Worm (Caenorhabditis elegans) whole organism, L4 larva: ENCODE data around the gene nhr-103.

ENCODE experiments used
- F37D6.2 ChIP-seq: sonication (generic microtip); optimal IDR thresholded peaks from 2 replicates; lab custom pipeline; 2016; ENCODE audit warnings: mild to moderate bottlenecking, missing genetic modification characterization, missing compliant biosample characterization
- F44E2.7 ChIP-seq: fragments of 200-800 bp; sonication (Bioruptor generic); IDR thresholded peaks from 2 replicates; pipeline ENCODE4 v2.1.2; 2022; ENCODE audit warnings: missing genetic modification characterization, missing compliant biosample characterization
- T20F7.1 ChIP-seq: fragments of 200-800 bp; sonication (Bioruptor generic); optimal IDR thresholded peaks from 2 replicates; lab custom pipeline; 2018; ENCODE audit warnings: mild to moderate bottlenecking, missing genetic modification characterization, missing compliant biosample characterization
- Y5F2A.4 ChIP-seq: fragments of 200-800 bp; sonication (Bioruptor generic); optimal IDR thresholded peaks from 2 replicates; lab custom pipeline; 2018; ENCODE audit warnings: mild to moderate bottlenecking, missing genetic modification characterization, missing compliant biosample characterization
- ZK337.2 ChIP-seq: fragments of 200-800 bp; sonication (Bioruptor generic); IDR thresholded peaks from 2 replicates; pipeline ENCODE4 v1.3.6; 2022; ENCODE audit warnings: missing genetic modification reagents, missing genetic modification characterization, missing compliant biosample characterization
- aha-1 ChIP-seq: fragments of 150-350 bp; peaks from one replicate; lab custom pipeline; 2014; ENCODE audit warnings: missing biosample characterization, missing genetic modification characterization
- arid-1 ChIP-seq: fragments of 200-800 bp; sonication (Bioruptor generic); conservative IDR thresholded peaks from 2 replicates; pipeline ENCODE4 v1.3.6; 2022; ENCODE audit warnings: missing genetic modification reagents, missing genetic modification characterization, missing compliant biosample characterization
- attf-4 ChIP-seq: sonication (generic microtip); optimal IDR thresholded peaks from 3 replicates; lab custom pipeline; 2017; ENCODE audit warnings: missing biosample characterization, missing genetic modification characterization
- ceh-20 ChIP-seq: fragments of 200-800 bp; sonication (Bioruptor generic); IDR thresholded peaks from 2 replicates; pipeline ENCODE4 v1.3.6; 2022; ENCODE audit warnings: missing genetic modification reagents, missing genetic modification characterization, missing compliant biosample characterization
- ceh-28 ChIP-seq: fragments of 150-350 bp; optimal IDR thresholded peaks from 2 replicates; lab custom pipeline; 2014; ENCODE audit warnings: missing biosample characterization, missing genetic modification reagents, missing genetic modification characterization
- ceh-44 ChIP-seq: fragments of 200-800 bp; sonication (Bioruptor generic); IDR thresholded peaks from 2 replicates; pipeline ENCODE4 v1.3.6; 2022; ENCODE audit warnings: missing genetic modification reagents, missing genetic modification characterization, missing compliant biosample characterization
- ceh-62 ChIP-seq: sonication (generic microtip); optimal IDR thresholded peaks from 2 replicates; lab custom pipeline; 2017; ENCODE audit warnings: missing biosample characterization, missing genetic modification characterization
- ceh-82 ChIP-seq: sonication (generic microtip); optimal IDR thresholded peaks from 2 replicates; lab custom pipeline; 2017; ENCODE audit warnings: missing biosample characterization, missing genetic modification characterization
- daf-8 ChIP-seq: fragments of 200-800 bp; sonication (Bioruptor generic); IDR thresholded peaks from 2 replicates; pipeline ENCODE4 v1.3.6; 2022; ENCODE audit warnings: missing genetic modification characterization, missing compliant biosample characterization
- dmd-8 ChIP-seq: fragments of 200-800 bp; sonication (Bioruptor generic); IDR thresholded peaks from 2 replicates; pipeline ENCODE4 v1.3.6; 2022; ENCODE audit warnings: missing genetic modification characterization, missing compliant biosample characterization
- dve-1 ChIP-seq: sonication (generic microtip); optimal IDR thresholded peaks from 2 replicates; lab custom pipeline; 2017; ENCODE audit warnings: antibody characterized with exemption, mild to moderate bottlenecking, missing genetic modification characterization, missing compliant biosample characterization; ENCODE audit not compliant: insufficient read depth
- fos-1 ChIP-seq: fragments of 150-350 bp; optimal IDR thresholded peaks from 2 replicates; lab custom pipeline; 2014; ENCODE audit warnings: missing biosample characterization, missing genetic modification characterization
- gei-8 ChIP-seq: fragments of 200-800 bp; sonication (Bioruptor generic); optimal IDR thresholded peaks from 2 replicates; lab custom pipeline; 2018; ENCODE audit warnings: mild to moderate bottlenecking, missing genetic modification characterization, missing compliant biosample characterization
- hif-1 ChIP-seq, 2 experiments: sonication (generic microtip); optimal IDR thresholded peaks; 2 replicates each; lab custom pipeline; 2016 to 2017; ENCODE audit warnings: missing compliant biosample characterization in 2 of 2, missing genetic modification characterization in 2 of 2, missing genetic modification reagents in 2 of 2, missing genotype in 2 of 2, mild to moderate bottlenecking in 1 of 2
- hlh-11 ChIP-seq: fragments of 200-800 bp; sonication (Bioruptor generic); optimal IDR thresholded peaks from 2 replicates; lab custom pipeline; 2018; ENCODE audit warnings: mild to moderate bottlenecking, missing genetic modification characterization, missing compliant biosample characterization
- hmg-1.1 ChIP-seq: fragments of 200-800 bp; sonication (Bioruptor generic); IDR thresholded peaks from 2 replicates; pipeline ENCODE4 v1.3.6; 2022; ENCODE audit warnings: missing genetic modification reagents, missing genetic modification characterization, missing compliant biosample characterization
- lin-1 ChIP-seq: fragments of 200-800 bp; sonication (Bioruptor generic); IDR thresholded peaks from 2 replicates; pipeline ENCODE4 v1.3.6; 2022; ENCODE audit warnings: missing genetic modification reagents, missing genetic modification characterization, missing compliant biosample characterization
- lin-13 ChIP-seq: fragments of 150-350 bp; optimal IDR thresholded peaks from 2 replicates; lab custom pipeline; 2014; ENCODE audit warnings: missing biosample characterization, missing genetic modification reagents, missing genetic modification characterization
- lin-29 ChIP-seq: fragments of 200-800 bp; sonication (Bioruptor generic); IDR thresholded peaks from 2 replicates; pipeline ENCODE4 v1.3.6; 2022; ENCODE audit warnings: missing genetic modification reagents, missing genetic modification characterization, missing compliant biosample characterization
- lin-38 ChIP-seq: fragments of 200-800 bp; sonication (Bioruptor generic); IDR thresholded peaks from 2 replicates; pipeline ENCODE4 v1.3.6; 2022; ENCODE audit warnings: missing genetic modification reagents, missing genetic modification characterization, missing compliant biosample characterization
- lin-39 ChIP-seq: fragments of 150-350 bp; optimal IDR thresholded peaks from 2 replicates; lab custom pipeline; 2014; ENCODE audit warnings: missing biosample characterization, missing genetic modification reagents, missing genetic modification characterization
- madf-9 ChIP-seq: fragments of 200-800 bp; sonication (Bioruptor generic); conservative IDR thresholded peaks from 2 replicates; pipeline ENCODE4 v1.3.6; 2022; ENCODE audit warnings: missing genetic modification reagents, missing genetic modification characterization, missing compliant biosample characterization
- mdl-1 ChIP-seq, 2 experiments: fragments of 150-350 bp in 1 of 2; sonication (generic microtip) in 1 of 2; optimal IDR thresholded peaks; 2 replicates each; lab custom pipeline; 2014 to 2017; ENCODE audit warnings: missing biosample characterization in 2 of 2, missing genetic modification characterization in 2 of 2
- mxl-3 ChIP-seq: fragments of 200-800 bp; sonication (Bioruptor generic); optimal IDR thresholded peaks from 2 replicates; lab custom pipeline; 2018; ENCODE audit warnings: mild to moderate bottlenecking, missing genetic modification characterization, missing compliant biosample characterization
- nhr-102 ChIP-seq: sonication (generic microtip); optimal IDR thresholded peaks from 2 replicates; lab custom pipeline; 2016; ENCODE audit warnings: mild to moderate bottlenecking, missing genetic modification characterization, moderate library complexity, missing compliant biosample characterization
- nhr-237 ChIP-seq: sonication (generic microtip); optimal IDR thresholded peaks from 2 replicates; lab custom pipeline; 2017; ENCODE audit warnings: missing biosample characterization, missing genetic modification characterization
- nhr-28 ChIP-seq: fragments of 150-350 bp; optimal IDR thresholded peaks from 2 replicates; lab custom pipeline; 2014; ENCODE audit warnings: missing biosample characterization, missing genetic modification characterization
- nhr-42 ChIP-seq: fragments of 200-800 bp; sonication (Bioruptor generic); IDR thresholded peaks from 2 replicates; pipeline ENCODE4 v1.3.6; 2022; ENCODE audit warnings: missing genetic modification characterization, missing compliant biosample characterization
- pqm-1 ChIP-seq: sonication (generic microtip); optimal IDR thresholded peaks from 2 replicates; lab custom pipeline; 2017; ENCODE audit warnings: missing biosample characterization, missing genetic modification characterization
- sdz-12 ChIP-seq: fragments of 200-800 bp; sonication (Bioruptor generic); optimal IDR thresholded peaks from 2 replicates; lab custom pipeline; 2018; ENCODE audit warnings: mild to moderate bottlenecking, missing genetic modification characterization, missing compliant biosample characterization
- set-16 ChIP-seq: fragments of 200-800 bp; sonication (Bioruptor generic); IDR thresholded peaks from 2 replicates; pipeline ENCODE4 v1.3.6; 2022; ENCODE audit warnings: missing genetic modification reagents, missing genetic modification characterization, missing compliant biosample characterization
- skn-1 ChIP-seq: fragments of 150-350 bp; optimal IDR thresholded peaks from 2 replicates; lab custom pipeline; 2014; ENCODE audit warnings: missing biosample characterization, missing genetic modification characterization
- snpc-4 ChIP-seq: fragments of 150-350 bp; optimal IDR thresholded peaks from 2 replicates; lab custom pipeline; 2014; ENCODE audit warnings: missing biosample characterization, missing genetic modification characterization
- spr-3 ChIP-seq: fragments of 200-800 bp; sonication (Bioruptor generic); optimal IDR thresholded peaks from 2 replicates; lab custom pipeline; 2018; ENCODE audit warnings: mild to moderate bottlenecking, missing genetic modification characterization, missing compliant biosample characterization
- tra-1 ChIP-seq: fragments of 200-800 bp; sonication (Bioruptor generic); IDR thresholded peaks from 2 replicates; pipeline ENCODE4 v1.3.6; 2022; ENCODE audit warnings: missing genetic modification reagents, missing genetic modification characterization, missing compliant biosample characterization
- unc-39 ChIP-seq: sonication (generic microtip); optimal IDR thresholded peaks from 2 replicates; lab custom pipeline; 2017; ENCODE audit warnings: missing biosample characterization, missing genetic modification characterization
- unc-62 ChIP-seq, 3 experiments: fragments of 150-350 bp in 1 of 3; sonication (generic microtip); optimal IDR thresholded peaks in 2 of 3; peaks in 1 of 3; 1 replicate in 1 of 3; 2 replicates in 2 of 3; lab custom pipeline; 2014 to 2017; ENCODE audit warnings: missing biosample characterization in 3 of 3, missing genetic modification characterization in 3 of 3, missing genetic modification reagents in 3 of 3, missing genotype in 1 of 3
- zag-1 ChIP-seq: fragments of 150-350 bp; optimal IDR thresholded peaks from 2 replicates; lab custom pipeline; 2014; ENCODE audit warnings: missing biosample characterization, missing genetic modification characterization
- zfp-3 ChIP-seq: fragments of 200-800 bp; sonication (Bioruptor generic); conservative IDR thresholded peaks from 2 replicates; pipeline ENCODE4 v1.3.6; 2022; ENCODE audit warnings: missing genetic modification reagents, missing genetic modification characterization, missing compliant biosample characterization
- zip-11 ChIP-seq: fragments of 200-800 bp; sonication (Bioruptor generic); IDR thresholded peaks from 2 replicates; pipeline ENCODE4 v1.3.6; 2022; ENCODE audit warnings: missing genetic modification characterization, missing compliant biosample characterization
- ztf-11 ChIP-seq: fragments of 150-350 bp; optimal IDR thresholded peaks from 2 replicates; lab custom pipeline; 2014; ENCODE audit warnings: missing biosample characterization, missing genetic modification characterization

nhr-103 gene

DNA sequence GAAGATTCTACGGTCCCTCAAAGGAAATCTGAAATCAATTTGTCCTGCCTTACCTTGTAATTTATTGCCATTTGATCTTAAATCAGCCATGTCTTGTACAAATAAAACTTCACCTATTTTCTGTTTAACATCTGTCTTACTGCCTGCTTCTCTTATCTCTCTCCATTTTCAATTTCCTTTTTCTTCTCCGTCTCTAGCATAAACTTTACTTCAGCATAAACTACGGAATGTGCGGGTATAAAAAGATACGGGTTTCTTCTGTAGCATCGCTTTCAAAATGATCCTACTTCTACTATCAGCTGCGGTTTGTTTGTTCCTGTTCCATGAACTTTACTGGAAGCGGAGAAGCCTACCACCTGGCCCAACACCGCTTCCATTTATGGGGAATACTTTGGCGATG lies 19.5 kb downstream of the nhr-103 start, which contains the start of gene cyp-33C5 (continued):
- no peak for TF ChIP-seq tra-1 (GFP tag; lab: Robert Waterston, UW)
- TF ChIP-seq nhr-42 (GFP tag; lab: Robert Waterston, UW), result no peak
- no peak for TF ChIP-seq nhr-237 (tag; lab: Kevin White, UChicago)
- TF ChIP-seq hlh-11 (tag; lab: Kevin White, UChicago), result peak; percentile 25
- TF ChIP-seq zip-11 (GFP tag; lab: Robert Waterston, UW), result no peak
- TF ChIP-seq zag-1 (tag; lab: Kevin White, UChicago), result no peak
- TF ChIP-seq ceh-20 (GFP tag; lab: Robert Waterston, UW), result no peak
- TF ChIP-seq T20F7.1 (GFP tag; lab: Kevin White, UChicago), result no peak
- TF ChIP-seq nhr-28 (tag; lab: Kevin White, UChicago), result peak; percentile 98
- TF ChIP-seq set-16 (GFP tag; lab: Robert Waterston, UW), result no peak
- peak; percentile 23 for TF ChIP-seq pqm-1 (tag; lab: Kevin White, UChicago)
- TF ChIP-seq dve-1 (tag; lab: Kevin White, UChicago), result peak; percentile 54
- no peak for TF ChIP-seq snpc-4 (tag; lab: Kevin White, UChicago)
- TF ChIP-seq ceh-44 (GFP tag; lab: Robert Waterston, UW), result no peak
- TF ChIP-seq zfp-3 (GFP tag; lab: Robert Waterston, UW), result no peak
- no peak for TF ChIP-seq lin-39 (tag; lab: Kevin White, UChicago)
- no peak for TF ChIP-seq skn-1 (tag; lab: Kevin White, UChicago)
- no peak for TF ChIP-seq fos-1 (tag; lab: Kevin White, UChicago)
- TF ChIP-seq ceh-62, result no peak
- TF ChIP-seq ceh-28 (tag; lab: Kevin White, UChicago), result no peak
- no peak for TF ChIP-seq Y5F2A.4 (GFP tag; lab: Kevin White, UChicago)
- no peak for TF ChIP-seq madf-9 (GFP tag; lab: Robert Waterston, UW)
- no peak for TF ChIP-seq gei-8 (GFP tag; lab: Kevin White, UChicago)
- no peak for TF ChIP-seq arid-1 (GFP tag; lab: Robert Waterston, UW)
- TF ChIP-seq daf-8, result no peak

DNA sequence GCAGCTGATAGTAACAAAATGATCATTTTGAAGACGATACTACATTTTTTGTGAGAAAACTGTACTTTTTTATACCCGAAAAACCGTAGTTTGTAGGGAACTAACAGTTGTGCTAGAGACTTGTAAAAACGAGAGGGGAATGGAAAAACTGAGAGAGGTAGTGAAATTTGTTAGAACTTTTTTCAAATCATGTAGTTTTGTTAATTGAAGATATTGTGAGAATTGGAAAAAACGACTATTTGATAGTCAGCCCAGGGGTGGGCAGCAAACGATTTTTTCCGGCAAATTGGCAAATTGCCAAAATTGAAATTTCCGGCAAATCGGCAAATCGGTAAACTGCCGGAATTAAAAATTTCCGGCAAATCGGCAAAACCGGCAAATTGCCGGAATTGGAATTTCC lies 24.1 kb downstream of the nhr-103 start, which contains the start of gene cyp-33C6:
Gene cyp-33C6, minus strand, starts transcription at position 101 of the 400 bp plus-strand sequence.
- TF ChIP-seq ZK337.2 (GFP tag; lab: Robert Waterston, UW) (no peak), nhr-102 (tag; lab: Kevin White, UChicago) (no peak), F44E2.7 (GFP tag; lab: Robert Waterston, UW) (no peak), F37D6.2 (tag; lab: Kevin White, UChicago) (no peak), unc-62 (GFP tag; optimal IDR thresholded peaks at IDR 0.05 in 1 of 2; lab: Kevin White, UChicago) (no peak), unc-62 (tag; optimal IDR thresholded peaks at IDR 0.05; lab: Kevin White, UChicago) (no peak), lin-13 (no peak), set-16 (GFP tag; lab: Robert Waterston, UW) (no peak), lin-29 (GFP tag; lab: Robert Waterston, UW) (no peak), hif-1 (tag; optimal IDR thresholded peaks at IDR 0.05; lab: Kevin White, UChicago) (no peak), dmd-8 (GFP tag; lab: Robert Waterston, UW) (no peak), unc-39 (tag; lab: Kevin White, UChicago) (no peak), fos-1 (tag; lab: Kevin White, UChicago) (no peak), ceh-20 (GFP tag; lab: Robert Waterston, UW) (no peak), aha-1 (tag; lab: Kevin White, UChicago) (no peak)

DNA sequence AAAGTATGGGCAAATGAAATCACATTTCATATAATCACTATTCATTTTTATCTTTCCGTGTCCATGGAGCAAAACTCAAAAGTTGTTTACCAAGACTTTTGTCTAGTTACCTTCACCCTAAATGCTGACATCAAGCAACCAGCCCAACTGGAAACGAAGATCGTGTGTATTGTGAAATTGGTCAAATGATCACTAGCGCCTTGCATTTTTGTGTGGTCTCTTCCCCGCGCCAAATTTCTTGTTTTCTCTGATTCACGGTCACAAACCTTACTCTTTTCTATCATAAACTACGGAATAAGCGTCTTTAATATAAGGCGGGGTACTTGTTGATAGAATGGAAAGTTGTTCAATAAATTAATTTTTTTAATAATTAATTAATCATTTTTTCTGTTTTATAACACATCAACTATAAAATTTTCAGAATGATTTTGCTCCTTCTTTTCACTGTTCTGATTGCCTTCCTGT lies 24.9 kb downstream of the nhr-103 start, which contains the start of gene cyp-33C7:
Gene cyp-33C7, plus strand, starts transcription at position 415 of the 465 bp plus-strand sequence.
- TF ChIP-seq fos-1 (tag; lab: Kevin White, UChicago), result no peak
- TF ChIP-seq nhr-28 (tag; lab: Kevin White, UChicago), result peak; percentile 98
- TF ChIP-seq ztf-11 (tag; lab: Kevin White, UChicago), result no peak
- TF ChIP-seq daf-8, result no peak
- no peak for TF ChIP-seq hmg-1.1 (GFP tag; lab: Robert Waterston, UW)
- TF ChIP-seq nhr-42 (GFP tag; lab: Robert Waterston, UW), result no peak
- TF ChIP-seq unc-39 (tag; lab: Kevin White, UChicago), result no peak
- TF ChIP-seq snpc-4 (tag; lab: Kevin White, UChicago), result no peak
- TF ChIP-seq mxl-3 (GFP tag; lab: Kevin White, UChicago), result no peak
- TF ChIP-seq madf-9 (GFP tag; lab: Robert Waterston, UW), result no peak
- no peak for TF ChIP-seq ceh-82 (tag; lab: Kevin White, UChicago)
- TF ChIP-seq attf-4 (tag; lab: Kevin White, UChicago), result no peak
- no peak for TF ChIP-seq F37D6.2 (tag; lab: Kevin White, UChicago)
- TF ChIP-seq nhr-102 (tag; lab: Kevin White, UChicago), result peak; percentile 82
- peak; percentile 87 for TF ChIP-seq dve-1 (tag; lab: Kevin White, UChicago)
- TF ChIP-seq aha-1 (tag; lab: Kevin White, UChicago), result peak; percentile 45
- TF ChIP-seq ZK337.2 (GFP tag; lab: Robert Waterston, UW), result no peak
- TF ChIP-seq spr-3 (GFP tag; lab: Kevin White, UChicago), result no peak
- no peak for TF ChIP-seq lin-38 (GFP tag; lab: Robert Waterston, UW)
- TF ChIP-seq mdl-1 (tag; optimal IDR thresholded peaks at IDR 0.05; lab: Kevin White, UChicago), result peak in 1 of 2 experiments; percentile 68
- TF ChIP-seq lin-1 (GFP tag; lab: Robert Waterston, UW), result 0 out of 2 replicates have a peak, but pooled peaks have one; percentile 36
- TF ChIP-seq sdz-12 (GFP tag; lab: Kevin White, UChicago), result no peak
